Worm (Caenorhabditis elegans): ENCODE measurements around the gene F52H3.6.

F52H3.6 gene

ce11 chrII:10029044-10029443 is 822 bp upstream of the F52H3.6 start:
- TF ChIP-seq T20F7.1 (GFP tag; optimal IDR thresholded peaks at IDR 0.05) (peak; percentile 15), F10B5.3 (tag; optimal IDR thresholded peaks at IDR 0.05) (no peak), ceh-82 (tag; optimal IDR thresholded peaks at IDR 0.05) (no peak), dve-1 (tag; optimal IDR thresholded peaks at IDR 0.05; ENCODE audit: insufficient read depth) (peak; percentile 80), mep-1 (tag; optimal IDR thresholded peaks at IDR 0.05) (peak; percentile 26), nhr-11 (tag; optimal IDR thresholded peaks at IDR 0.05) (no peak), unc-62 (GFP tag; optimal IDR thresholded peaks at IDR 0.05 in 1 of 2) (peak in 1 of 2 experiments; percentile 53), unc-62 (tag; optimal IDR thresholded peaks at IDR 0.05) (no peak), nhr-41 (GFP tag; IDR thresholded peaks at IDR 0.05) (peak; percentile 38; the same call in 1 of the 2 replicates), daf-16 (GFP tag; optimal IDR thresholded peaks at IDR 0.05) (no peak), daf-16 (tag; optimal IDR thresholded peaks at IDR 0.05) (peak; percentile 89), nhr-48 (tag; optimal IDR thresholded peaks at IDR 0.05) (peak; percentile 62), mdt-29 (GFP tag; IDR thresholded peaks at IDR 0.05) (0 out of 2 replicates have a peak, but pooled peaks have one; percentile 10), rbr-2 (tag; optimal IDR thresholded peaks at IDR 0.05) (no peak), mxl-3 (GFP tag; optimal IDR thresholded peaks at IDR 0.05) (peak; percentile 75), hlh-30 (tag; optimal IDR thresholded peaks at IDR 0.05; ENCODE audit: insufficient read depth) (peak; percentile 81), mdl-1 (tag; optimal IDR thresholded peaks at IDR 0.05) (peak in 1 of 2 experiments; percentile 54), D1046.2 (GFP tag; IDR thresholded peaks at IDR 0.05) (no peak), nhr-77 (tag; optimal IDR thresholded peaks at IDR 0.05) (peak; percentile 55), ztf-11 (tag; optimal IDR thresholded peaks at IDR 0.05) (no peak), nhr-28 (tag; optimal IDR thresholded peaks at IDR 0.05) (peak; percentile 56), pha-4 (GFP tag; IDR thresholded peaks at IDR 0.05) (no peak), pha-4 (tag; optimal IDR thresholded peaks at IDR 0.05) (no peak), nhr-10 (tag; optimal IDR thresholded peaks at IDR 0.05) (peak; percentile 35), dmd-6 (GFP tag; IDR thresholded peaks at IDR 0.05) (peak; percentile 62), nhr-42 (GFP tag; IDR thresholded peaks at IDR 0.05) (no peak), nhr-25 (tag; optimal IDR thresholded peaks at IDR 0.05; ENCODE audit: borderline replicate concordance, insufficient read depth) (peak; percentile 75), hlh-11 (tag; optimal IDR thresholded peaks at IDR 0.05) (peak; percentile 81), nhr-102 (tag; optimal IDR thresholded peaks at IDR 0.05) (peak; percentile 16), ZK337.2 (GFP tag; IDR thresholded peaks at IDR 0.05) (no peak), ZK546.5 (tag; optimal IDR thresholded peaks at IDR 0.05) (no peak), nhr-76 (tag; optimal IDR thresholded peaks at IDR 0.05) (no peak), lsy-2 (tag; optimal IDR thresholded peaks at IDR 0.05) (peak in 1 of 2 experiments; percentile 58), ceh-28 (tag; optimal IDR thresholded peaks at IDR 0.05) (no peak)

ce11 chrII:10025059-10025458 is 3.2 kb downstream of the F52H3.6 start:
- TF ChIP-seq nhr-76 (tag; optimal IDR thresholded peaks at IDR 0.05), result no peak
- peak in 1 of 2 experiments; percentile 13 for TF ChIP-seq unc-62 (GFP tag; optimal IDR thresholded peaks at IDR 0.05 in 1 of 2)
- TF ChIP-seq unc-62 (tag; optimal IDR thresholded peaks at IDR 0.05), result no peak
- TF ChIP-seq ama-1 (optimal IDR thresholded peaks at IDR 0.05), result no peak
- peak; percentile 25 for TF ChIP-seq nhr-11 (tag; optimal IDR thresholded peaks at IDR 0.05)
- TF ChIP-seq F10B5.3 (tag; optimal IDR thresholded peaks at IDR 0.05), result no peak
- TF ChIP-seq duxl-1 (tag; optimal IDR thresholded peaks at IDR 0.05; ENCODE audit: poor library complexity), result no peak
- no peak for TF ChIP-seq arid-1 (GFP tag; conservative IDR thresholded peaks at IDR 0.05)
- no peak for TF ChIP-seq hif-1 (tag; optimal IDR thresholded peaks at IDR 0.05)
- no peak for TF ChIP-seq mes-2 (tag; optimal IDR thresholded peaks at IDR 0.05; ENCODE audit: poor library complexity, severe bottlenecking)
- no peak for TF ChIP-seq F44E2.7 (GFP tag; IDR thresholded peaks at IDR 0.05)
- TF ChIP-seq aha-1 (tag), result peak; percentile 45
